Fruit fly (Drosophila melanogaster) whole organism: ENCODE measurements around the gene dah.

Source experiments
- Dll ChIP-seq: fragments of >200 bp; optimal IDR thresholded peaks from 2 replicates; lab custom pipeline; 2017
- pan ChIP-seq: fragments of >200 bp; optimal IDR thresholded peaks from 2 replicates; lab custom pipeline; 2017
- psq ChIP-seq: fragments of >200 bp; optimal IDR thresholded peaks from 2 replicates; lab custom pipeline; 2017
- usp ChIP-seq: fragments of >200 bp; optimal IDR thresholded peaks from 2 replicates; lab custom pipeline; 2017; ENCODE audit warnings: missing biosample characterization, missing genetic modification characterization, mixed read lengths

DNA sequence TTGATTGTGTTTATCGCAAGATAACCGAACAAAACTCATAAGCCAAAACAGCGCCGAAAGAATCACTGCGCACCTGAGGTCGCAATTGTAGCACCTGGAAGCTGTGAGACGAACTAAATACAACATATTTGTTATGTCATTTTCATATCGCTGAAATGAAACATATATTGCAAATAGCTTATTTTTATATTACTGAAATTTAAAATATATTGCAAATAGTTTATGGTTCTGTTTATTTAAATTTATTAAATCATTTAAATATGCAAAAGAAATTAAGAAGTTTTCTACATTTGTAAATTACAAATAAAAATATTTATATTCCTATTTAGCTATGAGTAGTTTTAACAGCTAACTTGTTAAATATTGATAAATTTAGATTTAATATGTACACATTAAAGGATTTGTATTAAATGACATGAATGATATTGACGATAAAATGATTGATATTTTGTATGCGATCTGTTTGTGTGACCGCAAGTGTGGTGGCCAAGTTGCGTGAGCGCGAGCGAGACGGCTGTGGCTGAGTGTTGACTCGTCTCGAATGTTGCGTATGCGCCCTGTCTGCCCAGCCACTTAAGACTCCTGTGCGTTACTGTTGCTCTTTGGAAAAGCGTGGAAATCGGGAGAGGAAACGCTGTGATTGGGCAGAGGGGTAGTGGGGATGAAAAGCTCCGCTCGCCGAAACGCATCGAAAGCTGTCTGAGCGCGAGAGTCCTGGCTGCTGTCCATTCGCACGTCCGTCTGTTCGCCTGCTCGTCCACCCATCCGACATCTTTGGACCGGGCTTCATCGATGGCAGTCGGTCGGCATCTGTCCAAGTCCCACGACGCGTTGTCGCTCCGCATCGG lies 30.9 kb upstream of the dah start, which contains the start of gene gce:
- TF ChIP-seq psq (lab: Kevin White, UChicago) (no peak), Dll (lab: Kevin White, UChicago) (no peak), pan (no peak), usp (GFP tag; lab: Kevin White, UChicago) (no peak)
